Fruit fly (Drosophila melanogaster) whole organism, embryonic: ENCODE measurements around the gene CG9044.

ENCODE experiments used
- Awh ChIP-seq: fragments of 200-800 bp; sonication (Bioruptor generic); IDR thresholded peaks from 2 replicates; pipeline ENCODE4, ENCODE4 v1.3.6; 2022; ENCODE audit warnings: missing biosample characterization, missing genetic modification characterization
- CG10462 ChIP-seq: fragments of 200-800 bp; sonication (Bioruptor generic); optimal IDR thresholded peaks from 2 replicates; lab custom pipeline; 2016; ENCODE audit warnings: missing biosample characterization, missing genetic modification characterization
- CG11723 ChIP-seq: fragments of 200-800 bp; sonication (Bioruptor generic); optimal IDR thresholded peaks from 2 replicates; lab custom pipeline; 2017; ENCODE audit warnings: missing biosample characterization, mild to moderate bottlenecking, missing genetic modification characterization
- CG12219 ChIP-seq: fragments of 200-800 bp; sonication (Bioruptor generic); optimal IDR thresholded peaks from 3 replicates; lab custom pipeline; 2018; ENCODE audit warnings: missing biosample characterization, mild to moderate bottlenecking, missing genetic modification characterization
- CG12391 ChIP-seq: fragments of 200-800 bp; sonication (Bioruptor generic); optimal IDR thresholded peaks from 3 replicates; lab custom pipeline; 2018; ENCODE audit warnings: missing biosample characterization, mild to moderate bottlenecking, missing genetic modification characterization, moderate library complexity
- CG12744 ChIP-seq: fragments of 200-800 bp; sonication (Bioruptor generic); optimal IDR thresholded peaks from 2 replicates; lab custom pipeline; 2016; ENCODE audit warnings: missing biosample characterization, missing genetic modification characterization
- CG12769 ChIP-seq: fragments of 200-800 bp; sonication (Bioruptor generic); optimal IDR thresholded peaks from 2 replicates; lab custom pipeline; 2019; ENCODE audit warnings: missing biosample characterization, mild to moderate bottlenecking, missing genetic modification characterization, moderate library complexity
- CG14710 ChIP-seq: fragments of 200-800 bp; sonication (Bioruptor generic); optimal IDR thresholded peaks from 3 replicates; lab custom pipeline; 2019; ENCODE audit warnings: missing biosample characterization, mild to moderate bottlenecking, missing genetic modification characterization, moderate library complexity
- CG15269 ChIP-seq: fragments of 200-800 bp; sonication (Bioruptor generic); optimal IDR thresholded peaks from 2 replicates; lab custom pipeline; 2018; ENCODE audit warnings: missing biosample characterization, mild to moderate bottlenecking, missing genetic modification characterization, moderate library complexity
- CG1602 ChIP-seq: fragments of 200-800 bp; sonication (Bioruptor generic); optimal IDR thresholded peaks from 3 replicates; lab custom pipeline; 2016; ENCODE audit warnings: missing biosample characterization, missing genetic modification characterization
- CG17802 ChIP-seq: fragments of 200-800 bp; sonication (Bioruptor generic); optimal IDR thresholded peaks from 2 replicates; lab custom pipeline; 2018; ENCODE audit warnings: missing biosample characterization, mild to moderate bottlenecking, missing genetic modification characterization, moderate library complexity
- CG18599 ChIP-seq: fragments of 200-800 bp; sonication (Bioruptor generic); optimal IDR thresholded peaks from 3 replicates; lab custom pipeline; 2017; ENCODE audit warnings: missing biosample characterization, missing genetic modification characterization, mild to moderate bottlenecking, moderate library complexity, missing genetic modification reagents
- CG18619 ChIP-seq: fragments of 200-800 bp; sonication (Bioruptor generic); optimal IDR thresholded peaks from 3 replicates; lab custom pipeline; 2017; ENCODE audit warnings: missing biosample characterization, mild to moderate bottlenecking, missing genetic modification characterization
- CG2712 ChIP-seq: fragments of 200-800 bp; optimal IDR thresholded peaks from 3 replicates; lab custom pipeline; 2019; ENCODE audit warnings: missing biosample characterization, mild to moderate bottlenecking, missing genetic modification characterization, moderate library complexity
- CG30403 ChIP-seq: fragments of 200-800 bp; sonication (Bioruptor generic); optimal IDR thresholded peaks from 3 replicates; lab custom pipeline; 2016; ENCODE audit warnings: missing biosample characterization, missing genetic modification characterization
- CG34376 ChIP-seq: fragments of 200-800 bp; sonication (Bioruptor generic); optimal IDR thresholded peaks from 2 replicates; lab custom pipeline; 2018; ENCODE audit warnings: missing biosample characterization, mild to moderate bottlenecking, missing genetic modification characterization
- CG3838 ChIP-seq: fragments of 200-800 bp; sonication (Bioruptor generic); optimal IDR thresholded peaks from 3 replicates; lab custom pipeline; 2016; ENCODE audit warnings: missing biosample characterization, missing genetic modification characterization
- CG42726 ChIP-seq: fragments of 200-800 bp; sonication (Bioruptor generic); IDR thresholded peaks from 2 replicates; pipeline ENCODE4 v1.3.6; 2022; ENCODE audit warnings: missing biosample characterization, missing genetic modification characterization; ENCODE audit not compliant: partially characterized antibody
- CG4404 ChIP-seq: fragments of 200-800 bp; sonication (Bioruptor generic); IDR thresholded peaks from 2 replicates; pipeline ENCODE4 v1.3.6; 2022; ENCODE audit warnings: missing biosample characterization, missing genetic modification characterization
- CG4424 ChIP-seq: fragments of 200-800 bp; sonication (Bioruptor generic); optimal IDR thresholded peaks from 3 replicates; lab custom pipeline; 2016; ENCODE audit warnings: missing biosample characterization, missing genetic modification characterization
- CG5180 ChIP-seq: fragments of 200-800 bp; sonication (Bioruptor generic); optimal IDR thresholded peaks from 3 replicates; lab custom pipeline; 2017; ENCODE audit warnings: missing biosample characterization, missing genetic modification characterization, mild to moderate bottlenecking, moderate library complexity, missing genetic modification reagents
- CG7357 ChIP-seq: fragments of 200-800 bp; sonication (Bioruptor generic); IDR thresholded peaks from 3 replicates; pipeline ENCODE4 v1.3.6; 2022; ENCODE audit warnings: missing biosample characterization, missing genetic modification characterization
- CG7372 ChIP-seq: fragments of 200-800 bp; sonication (Bioruptor generic); IDR thresholded peaks from 2 replicates; pipeline ENCODE4 v1.3.6; 2022; ENCODE audit warnings: missing biosample characterization, missing genetic modification characterization
- CG7839 ChIP-seq: fragments of 200-800 bp; sonication (Bioruptor generic); optimal IDR thresholded peaks from 3 replicates; lab custom pipeline; 2018; ENCODE audit warnings: missing biosample characterization, mild to moderate bottlenecking, missing genetic modification characterization, moderate library complexity
- CG8478 ChIP-seq: fragments of >200 bp; optimal IDR thresholded peaks from 2 replicates; lab custom pipeline; 2018
- CoRest ChIP-seq: fragments of 200-800 bp; sonication (Bioruptor generic); optimal IDR thresholded peaks from 3 replicates; lab custom pipeline; 2018; ENCODE audit warnings: missing biosample characterization, mild to moderate bottlenecking, missing genetic modification characterization, moderate library complexity
- Dfd ChIP-seq, 2 experiments: fragments of >200 bp; optimal IDR thresholded peaks; 2 replicates each; lab custom pipeline; 2017; ENCODE audit warnings: missing biosample characterization in 2 of 2, missing genetic modification characterization in 2 of 2
- Ets97D ChIP-seq: fragments of 200-800 bp; sonication (Bioruptor generic); optimal IDR thresholded peaks from 3 replicates; lab custom pipeline; 2016; ENCODE audit warnings: missing biosample characterization, missing genetic modification characterization
- Gsc ChIP-seq: fragments of 200-800 bp; sonication (Bioruptor generic); IDR thresholded peaks from 2 replicates; pipeline ENCODE4 v1.3.6; 2022; ENCODE audit warnings: missing biosample characterization, missing genetic modification characterization
- Hand ChIP-seq: fragments of 200-800 bp; sonication (Bioruptor generic); optimal IDR thresholded peaks from 2 replicates; lab custom pipeline; 2017; ENCODE audit warnings: mild to moderate bottlenecking, missing biosample characterization, missing genetic modification reagents, missing genetic modification characterization
- HmgD ChIP-seq: fragments of 200-800 bp; sonication (Bioruptor generic); optimal IDR thresholded peaks from 3 replicates; lab custom pipeline; 2016; ENCODE audit warnings: missing biosample characterization, missing genetic modification characterization
- HmgZ ChIP-seq: fragments of 200-800 bp; sonication (Bioruptor generic); optimal IDR thresholded peaks from 2 replicates; lab custom pipeline; 2018; ENCODE audit warnings: missing biosample characterization, mild to moderate bottlenecking, missing genetic modification characterization
- Hsf ChIP-seq: fragments of 200-800 bp; sonication (Bioruptor generic); optimal IDR thresholded peaks from 3 replicates; lab custom pipeline; 2016; ENCODE audit warnings: missing biosample characterization, missing genetic modification characterization
- Lim3 ChIP-seq: fragments of 200-800 bp; sonication (Bioruptor generic); IDR thresholded peaks from 2 replicates; pipeline ENCODE4 v1.3.6; 2022; ENCODE audit warnings: missing biosample characterization, missing genetic modification characterization
- Rx ChIP-seq: fragments of 200-800 bp; sonication (Bioruptor generic); IDR thresholded peaks from 2 replicates; pipeline ENCODE4 v1.3.6; 2022; ENCODE audit warnings: missing biosample characterization, missing genetic modification characterization
- bsh ChIP-seq, 2 experiments: fragments of 200-800 bp; sonication (Bioruptor generic); optimal IDR thresholded peaks; 2 replicates each; lab custom pipeline; 2017 to 2018; ENCODE audit warnings: mild to moderate bottlenecking in 2 of 2, missing biosample characterization in 2 of 2, missing genetic modification characterization in 2 of 2, moderate library complexity in 1 of 2
- cg ChIP-seq: fragments of 200-800 bp; sonication (Bioruptor generic); optimal IDR thresholded peaks from 3 replicates; lab custom pipeline; 2019; ENCODE audit warnings: missing biosample characterization, mild to moderate bottlenecking, missing genetic modification characterization, moderate library complexity
- crp ChIP-seq, 2 experiments: fragments of 200-800 bp; sonication (Bioruptor generic); optimal IDR thresholded peaks; 2 replicates in 1 of 2; 3 replicates in 1 of 2; lab custom pipeline; 2017; ENCODE audit warnings: missing biosample characterization in 2 of 2, missing genetic modification characterization in 2 of 2, mild to moderate bottlenecking in 1 of 2, moderate library complexity in 1 of 2
- da ChIP-seq: fragments of 200-800 bp; sonication (Bioruptor generic); optimal IDR thresholded peaks from 2 replicates; lab custom pipeline; 2016; ENCODE audit warnings: missing biosample characterization, missing genetic modification characterization
- dmrt99B ChIP-seq: fragments of 200-800 bp; sonication (Bioruptor generic); optimal IDR thresholded peaks from 2 replicates; lab custom pipeline; 2018; ENCODE audit warnings: missing biosample characterization, mild to moderate bottlenecking, missing genetic modification characterization, moderate library complexity
- ems ChIP-seq: fragments of 200-800 bp; sonication (Bioruptor generic); optimal IDR thresholded peaks from 3 replicates; lab custom pipeline; 2016; ENCODE audit warnings: missing biosample characterization, missing genetic modification characterization
- ewg ChIP-seq: fragments of 200-800 bp; sonication (Bioruptor generic); optimal IDR thresholded peaks from 3 replicates; lab custom pipeline; 2017; ENCODE audit warnings: mild to moderate bottlenecking, missing biosample characterization, missing genetic modification reagents, missing genetic modification characterization
- gce ChIP-seq: fragments of 200-800 bp; sonication (Bioruptor generic); IDR thresholded peaks from 3 replicates; pipeline ENCODE4 v1.3.6; 2022; ENCODE audit warnings: missing biosample characterization, missing genetic modification characterization
- gem ChIP-seq: fragments of 200-800 bp; sonication (Bioruptor generic); optimal IDR thresholded peaks from 2 replicates; lab custom pipeline; 2019; ENCODE audit warnings: missing biosample characterization, mild to moderate bottlenecking, missing genetic modification characterization, moderate library complexity
- grau ChIP-seq: fragments of 200-800 bp; optimal IDR thresholded peaks from 3 replicates; lab custom pipeline; 2019; ENCODE audit warnings: missing biosample characterization, mild to moderate bottlenecking, missing genetic modification characterization, moderate library complexity
- nau ChIP-seq: fragments of 200-800 bp; sonication (Bioruptor generic); optimal IDR thresholded peaks from 3 replicates; lab custom pipeline; 2017; ENCODE audit warnings: missing biosample characterization, mild to moderate bottlenecking, missing genetic modification characterization, missing genetic modification reagents
- pzg ChIP-seq: fragments of 200-800 bp; sonication (Bioruptor generic); optimal IDR thresholded peaks from 3 replicates; lab custom pipeline; 2018; ENCODE audit warnings: missing biosample characterization, mild to moderate bottlenecking, missing genetic modification characterization, moderate library complexity
- sd ChIP-seq: fragments of 200-800 bp; sonication (Bioruptor generic); optimal IDR thresholded peaks from 3 replicates; lab custom pipeline; 2018; ENCODE audit warnings: missing biosample characterization, mild to moderate bottlenecking, missing genetic modification characterization, moderate library complexity
- zf30C ChIP-seq: fragments of 200-800 bp; sonication (Bioruptor generic); optimal IDR thresholded peaks from 3 replicates; lab custom pipeline; 2018; ENCODE audit warnings: missing biosample characterization, mild to moderate bottlenecking, missing genetic modification characterization

CG9044 gene

DNA sequence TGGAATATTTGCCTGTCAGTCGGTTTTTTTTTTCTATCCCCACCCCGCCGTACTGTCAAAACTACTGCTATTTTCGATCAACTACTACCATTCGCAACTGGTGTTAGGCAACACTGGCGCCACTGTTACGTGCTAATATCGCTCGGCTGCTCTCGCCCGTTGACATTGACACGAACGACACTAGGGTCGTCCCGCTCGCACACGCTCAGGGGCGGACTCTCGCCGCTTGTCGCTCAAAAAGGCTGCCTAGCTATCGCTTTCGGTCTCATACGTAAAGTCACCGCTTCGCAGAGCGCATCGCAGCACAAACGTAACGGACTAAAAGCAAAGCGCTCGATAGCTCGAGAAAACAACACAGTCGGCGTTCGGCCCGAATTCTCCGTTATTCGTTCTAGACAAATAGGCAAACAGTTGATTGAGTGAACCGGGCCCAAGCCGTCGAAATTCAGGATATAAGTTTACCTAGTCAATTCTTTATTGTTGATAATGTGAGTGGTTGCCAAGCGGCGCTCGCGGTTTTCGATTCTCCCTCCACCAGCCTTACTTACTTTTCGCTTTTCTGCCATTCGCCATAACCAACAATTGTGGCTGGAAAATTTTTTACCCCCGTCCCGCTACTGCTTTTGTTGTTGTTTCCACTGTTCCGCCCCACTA lies 33.2 kb downstream of the CG9044 start (continued):
- TF ChIP-seq CG12391 (tag; lab: Kevin White, UChicago), result peak; percentile 27
- no peak for TF ChIP-seq CG42726 (GFP tag; lab: Robert Waterston, UW)
- TF ChIP-seq CG4424 (GFP tag; lab: Kevin White, UChicago), result peak; percentile 100
- no peak for TF ChIP-seq CG10462 (GFP tag; lab: Kevin White, UChicago)
- peak; percentile 47 for TF ChIP-seq pzg (GFP tag; lab: Kevin White, UChicago)
- TF ChIP-seq CG14710 (tag; lab: Kevin White, UChicago), result peak; percentile 43
- TF ChIP-seq Lim3 (GFP tag; lab: Robert Waterston, UW), result no peak
- TF ChIP-seq CG34376 (GFP tag; lab: Kevin White, UChicago), result peak; percentile 45
- TF ChIP-seq bsh (GFP tag; optimal IDR thresholded peaks at IDR 0.05; lab: Kevin White, UChicago), result peak in 1 of 2 experiments; percentile 8
- no peak for TF ChIP-seq CG4404 (GFP tag; lab: Robert Waterston, UW)
- no peak for TF ChIP-seq Gsc (GFP tag; lab: Robert Waterston, UW)
- TF ChIP-seq CG7357 (GFP tag; lab: Robert Waterston, UW), result no peak
- no peak for TF ChIP-seq Rx
- no peak for TF ChIP-seq CG3838 (GFP tag; lab: Kevin White, UChicago)
- TF ChIP-seq CG18619 (GFP tag; lab: Kevin White, UChicago), result peak; percentile 26
- TF ChIP-seq gem, result no peak
- TF ChIP-seq HmgD (GFP tag; lab: Kevin White, UChicago), result peak; percentile 43
- peak; percentile 12 for TF ChIP-seq Hsf
- peak; percentile 20 for TF ChIP-seq CG7839 (tag; lab: Kevin White, UChicago)
- TF ChIP-seq dmrt99B, result peak; percentile 16
- TF ChIP-seq ems (GFP tag; lab: Kevin White, UChicago), result peak; percentile 44
- TF ChIP-seq grau (tag; lab: Kevin White, UChicago), result peak; percentile 42
- peak; percentile 2 for TF ChIP-seq CG1602 (GFP tag; lab: Kevin White, UChicago)
- no peak for TF ChIP-seq CG7372 (GFP tag; lab: Robert Waterston, UW)
- TF ChIP-seq Ets97D (GFP tag; lab: Kevin White, UChicago), result peak; percentile 3
- peak; percentile 93 for TF ChIP-seq CG5180 (GFP tag; lab: Kevin White, UChicago)
- TF ChIP-seq cg, result no peak
- peak; percentile 9 for TF ChIP-seq zf30C (GFP tag; lab: Kevin White, UChicago)
- peak; percentile 40 for TF ChIP-seq ewg (GFP tag; lab: Kevin White, UChicago)
- TF ChIP-seq sd (tag; lab: Kevin White, UChicago), result peak; percentile 8
- TF ChIP-seq CG18599, result peak; percentile 51
- TF ChIP-seq Awh (GFP tag; lab: Robert Waterston, UW), result no peak
- TF ChIP-seq CG12219 (GFP tag; lab: Kevin White, UChicago), result peak; percentile 0
- peak; percentile 42 for TF ChIP-seq CG2712
- peak; percentile 78 for TF ChIP-seq HmgZ (tag; lab: Kevin White, UChicago)
- TF ChIP-seq Hand (GFP tag; lab: Kevin White, UChicago), result peak; percentile 16
- peak; percentile 19 for TF ChIP-seq CG30403 (GFP tag; lab: Kevin White, UChicago)
- TF ChIP-seq CG12744 (GFP tag; lab: Kevin White, UChicago), result peak; percentile 20
- TF ChIP-seq crp (GFP tag; optimal IDR thresholded peaks at IDR 0.05; lab: Kevin White, UChicago), result no peak
- TF ChIP-seq da (GFP tag; lab: Kevin White, UChicago), result no peak
- no peak for TF ChIP-seq gce (GFP tag; lab: Robert Waterston, UW)
- TF ChIP-seq CG12769 (tag; lab: Kevin White, UChicago), result peak; percentile 61
- TF ChIP-seq CG17802 (tag; lab: Kevin White, UChicago), result no peak
- peak; percentile 93 for TF ChIP-seq CG8478
- no peak for TF ChIP-seq Dfd (GFP tag; optimal IDR thresholded peaks at IDR 0.05; lab: Kevin White, UChicago)
- TF ChIP-seq CG11723 (GFP tag; lab: Kevin White, UChicago), result peak; percentile 45
- TF ChIP-seq CoRest (tag; lab: Kevin White, UChicago), result peak; percentile 45
- TF ChIP-seq nau (GFP tag; lab: Kevin White, UChicago), result peak; percentile 32
- TF ChIP-seq CG15269 (tag; lab: Kevin White, UChicago), result peak; percentile 38
